Fruit fly (Drosophila melanogaster): ENCODE measurements around the gene CG5973.

The CG5973 gene

dm6 chr2L:7431861-7432601 lies 5.3 kb upstream of the CG5973 start:
- TF ChIP-seq CG8478 (optimal IDR thresholded peaks at IDR 0.05) (no peak), CTCF (optimal IDR thresholded peaks at IDR 0.05) (no peak)

DNA sequence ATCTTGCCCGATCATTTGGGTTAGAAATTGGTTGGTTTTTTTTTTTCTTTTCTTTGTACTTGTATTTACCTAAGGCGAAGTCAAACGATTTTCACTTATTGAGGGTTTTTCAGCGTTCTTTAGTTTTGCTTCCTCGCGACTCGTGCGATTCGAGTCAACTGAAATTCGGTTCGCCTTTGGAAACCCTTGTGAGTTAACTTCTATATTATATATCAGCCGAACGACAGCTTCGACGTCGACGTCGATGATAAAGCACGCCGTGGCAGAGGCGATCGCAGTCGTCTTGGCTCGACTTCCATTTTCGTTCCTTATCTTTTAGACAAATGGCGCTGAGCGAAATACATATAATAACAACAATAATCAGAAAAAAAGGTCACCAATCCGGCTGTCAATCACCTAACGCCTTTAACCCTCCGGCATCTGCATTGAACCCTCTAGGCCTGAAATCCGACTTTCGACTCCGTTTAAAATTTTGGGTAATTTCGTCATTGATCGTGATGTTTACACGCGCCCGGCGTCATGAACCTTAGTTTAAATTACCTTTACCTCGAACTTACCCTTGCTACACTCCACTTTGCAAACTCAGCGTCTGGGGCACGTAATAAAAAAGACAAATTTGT lies 3.8 kb upstream of the CG5973 start, which contains the start of gene CG5958:
Gene CG5958, minus strand, starts transcription at position 180 of the 620 bp plus-strand sequence.
- TF ChIP-seq CTCF (optimal IDR thresholded peaks at IDR 0.05) (no peak), CG8478 (optimal IDR thresholded peaks at IDR 0.05) (no peak)

DNA sequence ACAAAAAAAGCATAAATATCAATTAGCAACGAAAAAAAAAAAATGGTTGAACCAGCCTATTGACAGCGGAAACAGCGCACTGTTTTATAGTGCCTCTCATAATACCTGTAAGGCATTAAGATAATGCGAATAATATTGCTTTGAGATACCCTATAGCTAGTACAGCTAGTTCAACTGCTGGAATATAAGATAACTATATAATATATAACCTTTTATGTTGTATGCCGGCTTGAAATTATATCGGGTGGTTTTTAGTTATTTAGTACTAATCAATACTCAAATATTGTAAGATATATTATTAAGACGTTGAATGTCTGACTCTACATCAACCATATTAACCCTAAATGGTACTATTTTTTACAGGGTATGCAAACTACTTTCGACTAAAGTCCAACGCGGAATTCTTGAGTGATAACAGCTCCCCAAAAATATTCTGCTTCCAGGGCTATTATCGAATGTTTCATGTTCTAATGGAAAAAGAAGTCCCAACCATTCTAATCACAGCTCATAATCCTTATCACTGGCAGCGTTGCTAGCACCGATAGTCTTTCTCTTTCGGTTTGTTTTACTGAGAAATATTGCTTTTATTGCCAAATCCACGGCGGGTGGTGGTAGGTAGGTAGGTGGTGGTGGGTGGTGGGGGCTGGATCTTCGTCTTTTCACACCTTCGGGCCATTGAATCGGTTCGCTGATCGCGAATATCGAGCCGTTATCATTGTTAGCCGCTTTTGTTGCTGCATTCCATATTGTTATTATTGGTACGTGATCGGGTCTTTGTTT lies 3.1 kb upstream of the CG5973 start:
- no peak for TF ChIP-seq CG8478 (optimal IDR thresholded peaks at IDR 0.05)
- TF ChIP-seq CTCF (optimal IDR thresholded peaks at IDR 0.05) = no peak

- TF ChIP-seq CTCF (optimal IDR thresholded peaks at IDR 0.05) (no peak), CG8478 (optimal IDR thresholded peaks at IDR 0.05) (no peak)
These were observed 2.4 kb upstream of the CG5973 start for dm6 chr2L:7434737-7435356.

dm6 chr2L:7435475-7435874 lies 1.8 kb upstream of the CG5973 start:
- TF ChIP-seq CTCF (optimal IDR thresholded peaks at IDR 0.05) (no peak), CG8478 (optimal IDR thresholded peaks at IDR 0.05) (no peak)

DNA sequence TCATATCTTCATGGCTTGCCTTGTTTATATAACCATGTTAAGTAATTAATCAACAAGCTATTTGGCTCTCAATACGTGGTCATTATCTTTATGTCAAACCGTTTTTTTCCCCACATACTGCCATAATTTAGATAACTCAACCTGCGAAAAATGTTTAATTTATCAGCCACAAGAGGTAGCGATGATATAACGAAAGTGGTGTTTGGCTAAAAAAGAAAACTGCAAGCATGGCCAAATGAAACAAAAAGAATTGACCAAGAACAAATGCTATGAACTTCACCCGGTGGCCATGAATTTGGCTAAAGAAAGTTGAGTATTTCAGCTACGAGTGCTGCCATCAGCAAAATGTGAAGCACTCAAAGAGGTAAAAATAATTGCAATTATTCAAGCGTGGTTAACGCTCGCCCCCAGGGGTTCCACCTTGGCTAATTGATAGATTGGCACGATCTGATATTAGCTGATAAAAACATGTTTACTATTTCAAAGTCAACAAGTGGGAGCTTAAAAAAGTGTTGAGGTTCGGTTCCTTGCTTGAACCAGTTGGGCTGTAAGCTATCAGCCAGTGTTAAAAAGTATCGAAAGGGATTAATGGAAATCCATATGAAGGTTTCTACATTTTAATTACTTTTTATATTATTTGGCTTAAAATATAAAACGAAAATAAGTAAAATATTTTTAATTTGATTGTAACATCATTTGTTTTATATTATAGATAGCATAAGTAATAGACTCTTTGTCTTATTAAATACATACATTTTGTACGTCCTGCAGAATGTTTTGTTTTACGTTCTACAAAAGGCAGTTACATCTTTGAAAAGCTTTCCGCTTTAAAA lies 584 bp upstream of the CG5973 start:
- TF ChIP-seq CG8478 (optimal IDR thresholded peaks at IDR 0.05) (no peak), CTCF (optimal IDR thresholded peaks at IDR 0.05) (no peak)

DNA sequence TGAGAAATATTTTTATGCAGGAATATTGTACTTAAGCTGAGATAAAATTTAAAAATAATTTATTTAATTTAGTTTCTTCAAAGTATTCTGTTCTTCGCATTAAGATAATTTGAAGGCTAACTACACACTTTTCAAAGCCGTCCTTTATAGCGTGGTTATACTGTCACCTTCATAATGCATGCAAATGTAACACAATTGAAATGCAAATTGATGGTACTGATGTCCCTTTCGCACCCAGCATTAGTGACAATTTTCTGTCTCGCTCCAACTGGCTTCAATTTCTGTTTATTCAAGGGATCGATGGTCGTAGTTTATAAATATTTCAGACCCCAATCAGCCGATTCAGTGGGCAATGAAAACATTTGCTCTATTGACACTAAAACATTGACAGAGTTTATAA lies 1.2 kb downstream of the CG5973 start:
- TF ChIP-seq CG8478 (optimal IDR thresholded peaks at IDR 0.05) = no peak
- no peak for TF ChIP-seq CTCF (optimal IDR thresholded peaks at IDR 0.05)

dm6 chr2L:7440458-7441018 lies 3.2 kb downstream of the CG5973 start:
- no peak for TF ChIP-seq CTCF (optimal IDR thresholded peaks at IDR 0.05)
- TF ChIP-seq CG8478 (optimal IDR thresholded peaks at IDR 0.05) = no peak

DNA sequence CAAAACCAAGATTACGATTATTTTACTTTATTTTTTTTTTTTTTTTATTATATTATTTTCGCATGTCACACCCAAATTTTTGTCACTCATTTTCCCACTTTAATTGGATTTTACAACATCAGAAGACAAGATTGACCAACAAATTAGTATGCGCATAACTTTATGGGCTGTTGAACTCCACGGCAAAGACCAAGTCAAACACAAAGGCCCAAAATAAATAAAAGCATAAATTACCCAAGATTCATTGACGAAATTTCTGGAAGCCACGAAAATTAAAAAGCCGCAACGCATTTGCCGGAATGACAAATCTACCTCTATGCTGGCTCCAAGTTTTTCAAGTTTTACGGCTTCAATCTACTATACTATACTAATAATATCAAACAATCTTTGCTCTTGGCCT lies 4.8 kb downstream of the CG5973 start:
- TF ChIP-seq CG8478 (optimal IDR thresholded peaks at IDR 0.05) (no peak), CTCF (optimal IDR thresholded peaks at IDR 0.05) (no peak)

- TF ChIP-seq CG8478 (optimal IDR thresholded peaks at IDR 0.05) = no peak
- TF ChIP-seq CTCF (optimal IDR thresholded peaks at IDR 0.05) = no peak
These were observed 5.6 kb downstream of the CG5973 start for dm6 chr2L:7442929-7443328.

dm6 chr2L:7447820-7448219 lies 10.5 kb downstream of the CG5973 start:
- TF ChIP-seq CTCF (optimal IDR thresholded peaks at IDR 0.05) (no peak), CG8478 (optimal IDR thresholded peaks at IDR 0.05) (no peak)

DNA sequence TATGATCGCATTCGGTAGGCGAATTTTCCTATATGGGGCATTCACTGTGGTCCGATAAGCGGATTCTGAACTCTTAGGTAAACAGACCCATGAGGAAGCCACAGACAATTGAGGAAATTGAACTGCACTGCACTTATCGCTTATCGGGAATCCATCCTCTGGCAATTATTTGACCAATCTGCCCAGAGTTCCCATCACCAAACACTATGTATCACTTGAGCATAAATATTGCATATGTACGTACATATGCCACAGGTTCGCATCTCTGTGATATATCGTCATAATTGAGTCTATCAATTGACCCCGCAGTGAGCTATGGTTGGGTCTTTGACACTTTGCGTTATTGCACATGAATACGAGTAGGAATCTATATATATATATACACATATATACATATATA lies 11.1 kb downstream of the CG5973 start:
- TF ChIP-seq CG8478 (optimal IDR thresholded peaks at IDR 0.05) (no peak), CTCF (optimal IDR thresholded peaks at IDR 0.05) (no peak)

DNA sequence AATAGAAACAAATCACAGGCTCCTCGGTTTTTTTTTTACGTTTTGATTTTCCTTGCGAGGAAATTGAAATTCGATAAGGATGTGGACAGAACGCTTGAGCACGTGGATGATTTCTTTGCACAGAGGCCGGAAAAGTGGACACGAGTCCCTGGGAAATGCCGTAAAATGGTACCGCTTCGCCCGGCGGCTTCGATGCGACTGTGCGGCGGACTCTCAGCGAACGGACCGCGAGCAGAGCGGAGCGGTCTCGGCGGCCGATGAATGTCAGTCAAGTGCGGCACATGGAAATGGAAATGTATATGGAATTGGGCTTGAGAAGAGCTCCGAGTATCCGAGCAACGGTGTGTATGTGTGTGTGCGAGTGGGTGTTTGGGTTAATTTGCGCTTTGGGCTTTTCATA lies 13.7 kb downstream of the CG5973 start, which contains the start of gene santa-maria:
Gene santa-maria, minus strand, starts transcription at position 279 of the 400 bp plus-strand sequence.
- TF ChIP-seq CG8478 (optimal IDR thresholded peaks at IDR 0.05) (no peak), CTCF (optimal IDR thresholded peaks at IDR 0.05) (no peak)

DNA sequence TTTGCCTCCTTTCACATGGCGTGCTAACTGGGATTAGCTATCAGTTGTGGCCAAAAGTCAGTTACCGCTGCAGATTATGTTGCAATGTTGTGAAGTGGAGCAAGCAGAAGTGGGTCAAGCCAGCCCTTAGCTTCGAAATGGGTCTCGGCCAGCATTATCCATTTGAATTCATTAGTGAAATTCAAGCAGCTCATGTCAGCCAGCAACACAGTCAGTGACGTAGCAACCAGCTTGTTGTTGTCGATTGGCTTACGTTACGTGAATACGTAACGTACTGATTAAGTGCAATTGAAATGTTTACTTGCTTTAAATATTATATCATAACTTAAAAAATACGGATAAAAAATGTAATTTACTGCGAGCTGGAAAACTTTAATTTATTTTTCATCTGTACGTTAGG lies 14.8 kb downstream of the CG5973 start:
- no peak for TF ChIP-seq CG8478 (optimal IDR thresholded peaks at IDR 0.05)
- peak in 1 of 2 experiments; percentile 29 for TF ChIP-seq CTCF (optimal IDR thresholded peaks at IDR 0.05)

All from S2 (cell line).